Worm (Caenorhabditis elegans): ENCODE results near the gene egl-27.

- TF ChIP-seq dao-5 (tag; optimal IDR thresholded peaks at IDR 0.05) (no peak), him-1 (tag; optimal IDR thresholded peaks at IDR 0.05) (no peak), W03F9.2 (tag; optimal IDR thresholded peaks at IDR 0.05) (no peak)
Measured at ce11 chrII:6833781-6834339, 948 bp upstream of the egl-27 start.
